Fruit fly (Drosophila melanogaster): ENCODE results near the gene CG7101.

Gene CG7101

DNA sequence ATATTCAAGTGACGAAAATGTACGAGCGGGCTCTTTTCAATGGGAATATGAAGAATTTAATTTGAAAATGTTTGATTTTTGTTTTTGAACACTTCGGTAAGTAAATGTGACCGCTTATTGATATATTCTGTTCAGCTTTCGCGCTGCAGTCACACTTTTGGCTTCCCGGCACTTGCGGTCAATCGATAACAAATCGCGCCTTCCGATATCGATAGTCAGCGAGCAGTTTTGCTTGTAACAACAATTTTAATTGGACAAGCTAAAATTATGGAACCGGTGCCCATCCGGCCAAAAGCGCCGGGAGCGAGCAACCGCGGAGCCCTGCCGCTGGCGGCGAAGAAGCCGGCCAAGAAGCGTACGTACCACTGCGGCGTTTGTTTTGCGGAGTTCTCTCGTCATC is at the start of gene CG7101:
CG7101 (plus strand) TSS at position 196 of the 400 bp plus-strand sequence.
- TF ChIP-seq Abd-B (GFP tag; optimal IDR thresholded peaks at IDR 0.05) (no peak), h (GFP tag; optimal IDR thresholded peaks at IDR 0.05) (no peak), fru (GFP tag; optimal IDR thresholded peaks at IDR 0.05) (no peak), sv (GFP tag; optimal IDR thresholded peaks at IDR 0.05) (no peak)

DNA sequence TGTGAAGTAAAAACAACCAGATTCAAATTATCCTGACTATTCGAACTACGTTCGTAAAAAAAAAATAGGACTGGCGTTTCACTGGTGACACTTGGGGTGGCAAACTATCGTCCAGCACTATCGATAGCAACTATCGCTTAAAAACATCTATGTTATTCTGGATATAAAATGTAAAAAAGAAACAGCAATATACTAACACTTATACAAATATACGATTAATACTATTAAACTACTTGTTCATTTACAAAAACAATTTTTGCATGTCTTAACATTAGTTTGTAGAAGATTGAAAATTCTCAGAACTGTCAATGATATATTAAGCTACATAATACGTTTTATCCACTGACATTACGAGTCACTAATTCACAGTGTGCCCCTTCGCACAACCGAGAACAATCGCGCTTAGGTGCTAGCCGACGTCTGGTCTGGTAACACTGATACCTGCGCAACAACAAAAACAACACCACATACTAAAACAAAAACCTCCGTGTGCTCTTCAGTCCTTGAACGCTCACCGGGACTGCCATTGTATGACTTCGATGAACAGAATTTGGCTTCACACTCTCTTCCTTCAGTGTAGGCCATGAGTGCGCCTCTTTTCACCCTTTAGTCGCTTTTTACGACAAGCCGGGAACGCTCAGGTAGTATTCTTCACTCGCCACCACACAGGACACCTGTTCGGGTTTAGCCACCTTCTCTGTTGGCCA is 46.8 kb upstream of the CG7101 start, which contains the start of gene CG18259:
CG18259 (minus strand) TSS at position 78 of the 707 bp plus-strand sequence.
- TF ChIP-seq sv (GFP tag; optimal IDR thresholded peaks at IDR 0.05) (no peak), Mio (GFP tag; optimal IDR thresholded peaks at IDR 0.05) (no peak), foxo (GFP tag; optimal IDR thresholded peaks at IDR 0.05) (peak in 1 of 2 experiments; percentile 5), Myc (optimal IDR thresholded peaks at IDR 0.05) (peak; percentile 1), HLH106 (tag; optimal IDR thresholded peaks at IDR 0.05) (peak; percentile 26), N (GFP tag; optimal IDR thresholded peaks at IDR 0.05) (peak; percentile 83), Hr83 (GFP tag; optimal IDR thresholded peaks at IDR 0.05; ENCODE audit: poor library complexity, severe bottlenecking) (no peak), Abd-B (GFP tag; optimal IDR thresholded peaks at IDR 0.05) (no peak), dmrt93B (GFP tag; optimal IDR thresholded peaks at IDR 0.05) (no peak), h (GFP tag; optimal IDR thresholded peaks at IDR 0.05) (peak; percentile 19), CG9705 (GFP tag; optimal IDR thresholded peaks at IDR 0.05) (peak; percentile 18), woc (GFP tag; optimal IDR thresholded peaks at IDR 0.05) (peak; percentile 63), Sp1 (GFP tag; optimal IDR thresholded peaks at IDR 0.05) (peak; percentile 17), brk (GFP tag; optimal IDR thresholded peaks at IDR 0.05) (no peak), GATAd (GFP tag; optimal IDR thresholded peaks at IDR 0.05) (no peak), Hnf4 (GFP tag; optimal IDR thresholded peaks at IDR 0.05) (peak; percentile 21)

DNA sequence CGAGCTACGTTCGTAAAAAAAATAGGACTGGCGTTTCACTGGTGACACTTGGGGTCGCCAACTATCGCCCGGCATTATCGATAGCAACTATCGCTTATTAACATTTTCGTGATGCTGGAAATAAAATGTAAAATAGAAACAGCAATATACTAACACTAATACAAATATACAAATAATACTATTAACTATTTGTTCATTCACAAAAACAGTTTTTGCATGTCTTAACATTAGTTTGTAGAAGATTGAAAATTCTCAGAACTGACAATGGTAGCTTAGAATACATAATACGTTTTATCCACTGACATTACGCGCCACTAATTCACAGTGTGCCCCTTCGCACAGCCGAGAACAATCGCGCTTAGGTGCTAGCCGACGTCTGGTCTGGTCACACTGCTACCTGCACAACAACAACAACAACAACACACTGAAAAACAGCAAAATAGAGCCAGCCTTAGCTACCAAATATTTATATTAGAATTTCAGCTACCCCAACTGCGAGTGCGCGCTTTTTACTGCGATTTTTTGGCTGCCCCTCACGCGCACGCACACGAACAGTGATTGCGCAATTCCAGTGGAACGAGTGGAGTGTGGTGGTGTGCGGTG is 42.1 kb upstream of the CG7101 start, which contains the start of the genes CG6961 and S6KL:
CG6961 (minus strand) TSS at position 68 of the 603 bp plus-strand sequence.
S6KL (plus strand) TSS at position 322 of the 603 bp plus-strand sequence.
- no peak for TF ChIP-seq Rel (GFP tag; optimal IDR thresholded peaks at IDR 0.05)
- peak; percentile 14 for TF ChIP-seq Rel (tag; optimal IDR thresholded peaks at IDR 0.05)
- peak; percentile 39 for TF ChIP-seq Abd-B (GFP tag; optimal IDR thresholded peaks at IDR 0.05)
- TF ChIP-seq CrebA (GFP tag; optimal IDR thresholded peaks at IDR 0.05; ENCODE audit: borderline replicate concordance): no peak
- TF ChIP-seq CG9705 (GFP tag; optimal IDR thresholded peaks at IDR 0.05): no peak
- peak; percentile 7 for TF ChIP-seq HLH106 (tag; optimal IDR thresholded peaks at IDR 0.05)
- TF ChIP-seq h (GFP tag; optimal IDR thresholded peaks at IDR 0.05): peak; percentile 10
- TF ChIP-seq N (GFP tag; optimal IDR thresholded peaks at IDR 0.05): peak; percentile 95
- TF ChIP-seq Hr78 (GFP tag; optimal IDR thresholded peaks at IDR 0.05): peak; percentile 67
- TF ChIP-seq woc (GFP tag; optimal IDR thresholded peaks at IDR 0.05): peak; percentile 10
- TF ChIP-seq sage (GFP tag; optimal IDR thresholded peaks at IDR 0.05): no peak

DNA sequence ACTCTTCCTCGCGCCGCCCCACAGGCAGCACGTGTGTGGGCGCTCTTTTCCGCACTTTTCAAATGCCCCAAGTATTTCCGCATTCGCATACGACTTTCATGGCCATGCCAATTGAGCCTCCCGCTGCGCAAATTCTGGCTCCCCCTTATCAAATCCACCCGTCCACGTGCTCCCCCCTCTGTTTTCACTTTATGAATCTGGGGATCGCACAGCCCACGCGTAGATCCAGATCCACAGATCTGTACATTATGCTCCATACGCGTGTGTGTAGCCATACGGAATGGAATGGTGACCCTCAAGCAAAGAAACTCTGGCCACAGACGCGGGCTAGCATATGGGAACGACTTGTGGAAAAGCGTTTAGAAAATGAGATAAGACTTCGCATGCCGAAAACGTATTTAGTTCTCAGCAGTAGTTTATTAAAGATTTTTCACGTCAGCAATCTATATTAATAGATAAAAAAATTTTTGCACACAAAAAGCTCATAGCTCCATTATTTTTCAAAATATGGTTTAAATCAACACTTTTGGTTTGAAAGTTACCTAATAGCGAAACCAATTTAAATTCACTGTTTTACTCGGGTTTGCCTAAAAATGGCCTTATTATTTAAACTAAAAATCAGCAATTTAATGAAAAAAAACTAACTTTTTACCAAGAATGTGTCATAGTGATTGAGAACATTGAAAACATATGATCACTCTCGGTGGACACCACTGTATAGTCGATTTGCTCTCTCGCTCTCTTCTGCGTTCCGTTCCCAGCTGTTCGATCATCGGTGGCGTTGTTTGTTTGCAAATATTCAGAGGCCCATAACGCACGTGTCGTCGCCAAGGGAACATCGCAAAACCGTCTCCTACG is 40.8 kb upstream of the CG7101 start:
- TF ChIP-seq foxo (GFP tag; optimal IDR thresholded peaks at IDR 0.05): peak in 1 of 2 experiments; percentile 29
- TF ChIP-seq woc (GFP tag; optimal IDR thresholded peaks at IDR 0.05): peak; percentile 59
- TF ChIP-seq dsf (GFP tag; optimal IDR thresholded peaks at IDR 0.05; ENCODE audit: borderline replicate concordance): no peak
- TF ChIP-seq CG9705 (GFP tag; optimal IDR thresholded peaks at IDR 0.05): no peak
- peak; percentile 29 for TF ChIP-seq Jra (GFP tag; optimal IDR thresholded peaks at IDR 0.05)
- peak; percentile 27 for TF ChIP-seq h (GFP tag; optimal IDR thresholded peaks at IDR 0.05)
- no peak for TF ChIP-seq tai (GFP tag; optimal IDR thresholded peaks at IDR 0.05)
- TF ChIP-seq br (GFP tag; optimal IDR thresholded peaks at IDR 0.05): peak; percentile 59
- peak; percentile 42 for TF ChIP-seq OdsH (GFP tag; optimal IDR thresholded peaks at IDR 0.05)
- TF ChIP-seq HLH106 (tag; optimal IDR thresholded peaks at IDR 0.05): peak; percentile 14
- TF ChIP-seq CrebA (GFP tag; optimal IDR thresholded peaks at IDR 0.05; ENCODE audit: borderline replicate concordance): no peak
- TF ChIP-seq sage (GFP tag; optimal IDR thresholded peaks at IDR 0.05): no peak
- TF ChIP-seq Rel (GFP tag; optimal IDR thresholded peaks at IDR 0.05): no peak
- TF ChIP-seq Rel (tag; optimal IDR thresholded peaks at IDR 0.05): peak; percentile 13
- TF ChIP-seq dmrt93B (GFP tag; optimal IDR thresholded peaks at IDR 0.05): peak; percentile 12
- peak; percentile 68 for TF ChIP-seq fru (GFP tag; optimal IDR thresholded peaks at IDR 0.05)
- peak; percentile 53 for TF ChIP-seq psq (GFP tag; optimal IDR thresholded peaks at IDR 0.05)
- peak; percentile 52 for TF ChIP-seq sv (GFP tag; optimal IDR thresholded peaks at IDR 0.05)
- TF ChIP-seq Vsx2 (GFP tag; optimal IDR thresholded peaks at IDR 0.05; ENCODE audit: partially characterized antibody): no peak
- TF ChIP-seq Dfd (GFP tag; optimal IDR thresholded peaks at IDR 0.05): no peak
- peak; percentile 55 for TF ChIP-seq ey (GFP tag; optimal IDR thresholded peaks at IDR 0.05)
- no peak for TF ChIP-seq pan (optimal IDR thresholded peaks at IDR 0.05)
- peak; percentile 27 for TF ChIP-seq Hnf4 (GFP tag; optimal IDR thresholded peaks at IDR 0.05)
- peak; percentile 50 for TF ChIP-seq rgr (GFP tag; optimal IDR thresholded peaks at IDR 0.05)
- peak; percentile 43 for TF ChIP-seq Sp1 (GFP tag; optimal IDR thresholded peaks at IDR 0.05)
